Fruit fly (Drosophila melanogaster): ENCODE results near the gene Prosbeta7.

- no peak for TF ChIP-seq shn (GFP tag; optimal IDR thresholded peaks at IDR 0.05)
- TF ChIP-seq HLH3B (GFP tag; IDR thresholded peaks at IDR 0.05), result no peak
- TF ChIP-seq Elba2 (GFP tag; optimal IDR thresholded peaks at IDR 0.05), result no peak
- no peak for TF ChIP-seq E2f1 (GFP tag; IDR thresholded peaks at IDR 0.05)
- no peak for TF ChIP-seq CG10147 (GFP tag; optimal IDR thresholded peaks at IDR 0.05)
- no peak for TF ChIP-seq CG14860 (GFP tag; IDR thresholded peaks at IDR 0.05; ENCODE audit: partially characterized antibody)
- no peak for TF ChIP-seq CkIIα-i1 (GFP tag; IDR thresholded peaks at IDR 0.05)
- no peak for TF ChIP-seq CG6854 (GFP tag; optimal IDR thresholded peaks at IDR 0.05)
- TF ChIP-seq kah (GFP tag; optimal IDR thresholded peaks at IDR 0.05), result no peak
- TF ChIP-seq CG15073 (GFP tag; optimal IDR thresholded peaks at IDR 0.05), result no peak
These were observed 5.2 kb upstream of the Prosbeta7 start for dm6 chr3R:5363412-5363811.
